Worm (Caenorhabditis elegans) whole organism, midembryonic: Measurements from ENCODE around the gene kap-1.

Experiments used
- T22C8.4 ChIP-seq: fragments of 200-800 bp; sonication (Bioruptor generic); IDR thresholded peaks from 2 replicates; pipeline ENCODE4 v1.3.6; 2022; ENCODE audit warnings: missing genetic modification characterization, missing compliant biosample characterization
- cog-1 ChIP-seq: sonication (generic microtip); optimal IDR thresholded peaks from 2 replicates; lab custom pipeline; 2016; ENCODE audit warnings: missing genetic modification characterization, missing compliant biosample characterization
- flt-1 ChIP-seq: fragments of 200-800 bp; sonication (Bioruptor generic); IDR thresholded peaks from 2 replicates; pipeline ENCODE4 v1.3.6; 2022; ENCODE audit warnings: missing genetic modification characterization, missing compliant biosample characterization
- klf-2 ChIP-seq: fragments of 200-800 bp; sonication (Bioruptor generic); conservative IDR thresholded peaks from 2 replicates; pipeline ENCODE4 v1.3.6; 2022; ENCODE audit warnings: missing genetic modification reagents, missing genetic modification characterization, missing compliant biosample characterization
- med-1 ChIP-seq: sonication (generic microtip); optimal IDR thresholded peaks from 2 replicates; lab custom pipeline; 2017; ENCODE audit warnings: missing genetic modification characterization, mild to moderate bottlenecking, missing compliant biosample characterization, antibody characterized with exemption, missing genetic modification reagents; ENCODE audit not compliant: insufficient read depth
- ref-1 ChIP-seq: fragments of 200-800 bp; sonication (Bioruptor generic); conservative IDR thresholded peaks from 2 replicates; pipeline ENCODE4 v1.3.6; 2022; ENCODE audit warnings: missing genetic modification reagents, missing genetic modification characterization, missing compliant biosample characterization
- tab-1 ChIP-seq: fragments of 200-800 bp; sonication (Bioruptor generic); IDR thresholded peaks from 2 replicates; pipeline ENCODE4 v1.3.6; 2022; ENCODE audit warnings: missing genetic modification characterization, missing compliant biosample characterization
- ztf-23 ChIP-seq: fragments of 200-800 bp; sonication (Bioruptor generic); IDR thresholded peaks from 2 replicates; pipeline ENCODE4 v1.3.6; 2022; ENCODE audit warnings: missing genetic modification reagents, missing genetic modification characterization, missing compliant biosample characterization
- ztf-29 ChIP-seq: fragments of 200-800 bp; sonication (Bioruptor generic); IDR thresholded peaks from 2 replicates; pipeline ENCODE4 v1.3.6; 2022; ENCODE audit warnings: missing genetic modification reagents, missing genetic modification characterization, missing compliant biosample characterization

The kap-1 gene

ce11 chrIII:7381546-7382171 lies 43.0 kb downstream of the kap-1 start, which contains the start of the genes hmg-4 and T20B12.3:
hmg-4 (minus strand) TSS chrIII:7381596.
T20B12.3 (plus strand) TSS chrIII:7382115.
- TF ChIP-seq klf-2 (GFP tag; lab: Robert Waterston, UW) (no peak), ref-1 (GFP tag; lab: Robert Waterston, UW) (no peak), flt-1 (GFP tag; lab: Robert Waterston, UW) (no peak), cog-1 (tag; lab: Kevin White, UChicago) (no peak), ztf-29 (GFP tag; lab: Robert Waterston, UW) (no peak), med-1 (no peak), ztf-23 (GFP tag; lab: Robert Waterston, UW) (no peak), T22C8.4 (GFP tag; lab: Robert Waterston, UW) (no peak), tab-1 (GFP tag; lab: Robert Waterston, UW) (no peak)

ce11 chrIII:7383733-7384132 lies 45.1 kb downstream of the kap-1 start, which contains the start of gene tbp-1:
tbp-1 (plus strand) TSS chrIII:7384033.
- TF ChIP-seq ztf-29 (GFP tag; lab: Robert Waterston, UW), result no peak
- TF ChIP-seq klf-2 (GFP tag; lab: Robert Waterston, UW), result no peak
- no peak for TF ChIP-seq med-1
- no peak for TF ChIP-seq flt-1 (GFP tag; lab: Robert Waterston, UW)
- no peak for TF ChIP-seq ztf-23 (GFP tag; lab: Robert Waterston, UW)

- no peak for TF ChIP-seq tab-1 (GFP tag; lab: Robert Waterston, UW)
These were observed 47.3 kb downstream of the kap-1 start, which contains the start of gene trd-1 for ce11 chrIII:7385929-7386328. trd-1 (plus strand) TSS chrIII:7386229.

- TF ChIP-seq ztf-23 (GFP tag; lab: Robert Waterston, UW) (0 out of 2 replicates have a peak, but pooled peaks have one; percentile 37), flt-1 (GFP tag; lab: Robert Waterston, UW) (0 out of 2 replicates have a peak, but pooled peaks have one; percentile 50)
These were observed 47.9 kb downstream of the kap-1 start for ce11 chrIII:7386539-7386938.

DNA sequence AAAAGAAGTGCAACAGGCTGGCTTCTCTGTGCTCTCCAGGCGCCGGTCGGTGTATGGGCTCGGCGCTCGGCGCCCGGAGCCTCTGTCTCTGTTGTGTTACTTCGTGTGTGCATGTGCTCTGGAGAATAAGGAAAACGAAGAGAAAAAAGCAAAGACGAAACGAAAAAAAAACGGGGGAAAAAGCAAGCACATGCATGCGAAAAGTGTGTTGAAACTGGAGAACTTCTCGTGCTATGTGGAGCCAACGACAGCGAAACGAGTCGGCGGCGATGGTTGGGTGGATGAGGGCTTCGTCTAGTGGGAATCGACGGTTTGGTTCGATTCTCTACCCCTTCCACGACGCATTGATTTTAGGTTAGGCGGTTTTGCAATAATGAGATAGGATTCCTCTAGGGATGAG lies 48.7 kb downstream of the kap-1 start:
- TF ChIP-seq cog-1 (tag; lab: Kevin White, UChicago) (no peak), ztf-23 (GFP tag; lab: Robert Waterston, UW) (0 out of 2 replicates have a peak, but pooled peaks have one; percentile 33)
